Fruit fly (Drosophila melanogaster) whole organism, embryonic: Measurements from ENCODE around the gene CG5793.
A peak's percentile ranks its signal among the peaks of the same experiment; 100 is the strongest.

Experiments used
- CG11085 ChIP-seq: fragments of 200-800 bp; sonication (Bioruptor generic); IDR thresholded peaks from 2 replicates; pipeline ENCODE4 v1.3.6; 2022; ENCODE audit warnings: missing biosample characterization, missing genetic modification characterization
- CG11247 ChIP-seq: fragments of 200-800 bp; sonication (Bioruptor generic); IDR thresholded peaks from 2 replicates; pipeline ENCODE4 v1.3.6; 2022; ENCODE audit warnings: missing biosample characterization, missing genetic modification characterization
- CG11456 ChIP-seq: fragments of 200-800 bp; sonication (Bioruptor generic); IDR thresholded peaks from 3 replicates; pipeline ENCODE4 v1.3.6; 2022; ENCODE audit warnings: missing biosample characterization, missing genetic modification characterization
- CG12219 ChIP-seq: fragments of 200-800 bp; sonication (Bioruptor generic); optimal IDR thresholded peaks from 3 replicates; lab custom pipeline; 2018; ENCODE audit warnings: missing biosample characterization, mild to moderate bottlenecking, missing genetic modification characterization
- CG12769 ChIP-seq: fragments of 200-800 bp; sonication (Bioruptor generic); optimal IDR thresholded peaks from 2 replicates; lab custom pipeline; 2019; ENCODE audit warnings: missing biosample characterization, mild to moderate bottlenecking, missing genetic modification characterization, moderate library complexity
- CG17802 ChIP-seq: fragments of 200-800 bp; sonication (Bioruptor generic); optimal IDR thresholded peaks from 2 replicates; lab custom pipeline; 2018; ENCODE audit warnings: missing biosample characterization, mild to moderate bottlenecking, missing genetic modification characterization, moderate library complexity
- CG18764 ChIP-seq: fragments of 200-800 bp; sonication (Bioruptor generic); optimal IDR thresholded peaks from 3 replicates; lab custom pipeline; 2016; ENCODE audit warnings: missing biosample characterization, missing genetic modification characterization
- CG2129 ChIP-seq: fragments of 200-800 bp; sonication (Bioruptor generic); IDR thresholded peaks from 2 replicates; pipeline ENCODE4 v1.3.6; 2022; ENCODE audit warnings: missing biosample characterization, missing genetic modification characterization; ENCODE audit not compliant: partially characterized antibody
- CG31388 ChIP-seq: fragments of 200-800 bp; sonication (Bioruptor generic); optimal IDR thresholded peaks from 2 replicates; lab custom pipeline; 2016; ENCODE audit warnings: missing biosample characterization, missing genetic modification characterization
- CG32767 ChIP-seq: fragments of 200-800 bp; sonication (Bioruptor generic); IDR thresholded peaks from 2 replicates; pipeline ENCODE4 v1.3.6; 2022; ENCODE audit warnings: missing biosample characterization, missing genetic modification characterization
- CG34376 ChIP-seq: fragments of 200-800 bp; sonication (Bioruptor generic); optimal IDR thresholded peaks from 2 replicates; lab custom pipeline; 2018; ENCODE audit warnings: missing biosample characterization, mild to moderate bottlenecking, missing genetic modification characterization
- CG4282 ChIP-seq: fragments of 200-800 bp; sonication (Bioruptor generic); optimal IDR thresholded peaks from 2 replicates; lab custom pipeline; 2016; ENCODE audit warnings: missing biosample characterization, missing genetic modification characterization
- CG4360 ChIP-seq: fragments of 200-800 bp; sonication (Bioruptor generic); IDR thresholded peaks from 2 replicates; pipeline ENCODE4 v1.3.6; 2022; ENCODE audit warnings: missing biosample characterization, missing genetic modification characterization
- CG43689 ChIP-seq: fragments of 200-800 bp; sonication (Bioruptor generic); IDR thresholded peaks from 2 replicates; pipeline ENCODE4 v1.3.6; 2022; ENCODE audit warnings: missing biosample characterization, missing genetic modification characterization
- CG6272 ChIP-seq: fragments of 200-800 bp; sonication (Bioruptor generic); IDR thresholded peaks from 2 replicates; pipeline ENCODE4 v1.3.6; 2022; ENCODE audit warnings: missing biosample characterization, missing genetic modification characterization
- CG6765 ChIP-seq: fragments of 200-800 bp; sonication (Bioruptor generic); optimal IDR thresholded peaks from 3 replicates; lab custom pipeline; 2017; ENCODE audit warnings: missing biosample characterization, mild to moderate bottlenecking, missing genetic modification characterization
- CG8089 ChIP-seq: fragments of 200-800 bp; sonication (Bioruptor generic); optimal IDR thresholded peaks from 3 replicates; lab custom pipeline; 2016; ENCODE audit warnings: missing biosample characterization, missing genetic modification characterization
- CG9727 ChIP-seq: fragments of 200-800 bp; sonication (Bioruptor generic); optimal IDR thresholded peaks from 3 replicates; lab custom pipeline; 2017; ENCODE audit warnings: missing biosample characterization, mild to moderate bottlenecking, missing genetic modification characterization
- CG9932 ChIP-seq: fragments of 200-800 bp; sonication (Bioruptor generic); IDR thresholded peaks from 2 replicates; pipeline ENCODE4 v1.3.6; 2022; ENCODE audit warnings: missing biosample characterization, missing genetic modification characterization
- CTCF ChIP-seq: fragments of 200-800 bp; sonication (Bioruptor generic); optimal IDR thresholded peaks from 2 replicates; lab custom pipeline; 2017; ENCODE audit warnings: missing biosample characterization, mild to moderate bottlenecking, missing genetic modification characterization, moderate library complexity
- Camta ChIP-seq: fragments of 200-800 bp; sonication (Bioruptor generic); optimal IDR thresholded peaks from 2 replicates; lab custom pipeline; 2016; ENCODE audit warnings: missing biosample characterization, missing genetic modification characterization
- CrebB ChIP-seq: fragments of 200-800 bp; sonication (Bioruptor generic); optimal IDR thresholded peaks from 3 replicates; lab custom pipeline; 2018; ENCODE audit warnings: missing biosample characterization, mild to moderate bottlenecking, missing genetic modification characterization
- D ChIP-seq, 2 experiments: fragments of 200-800 bp in 1 of 2; fragments of >200 bp in 1 of 2; sonication (Bioruptor generic) in 1 of 2; optimal IDR thresholded peaks; 2 replicates in 1 of 2; 3 replicates in 1 of 2; lab custom pipeline; 2017; ENCODE audit warnings: mild to moderate bottlenecking in 1 of 2, missing biosample characterization in 1 of 2, missing genetic modification characterization in 1 of 2, missing genetic modification reagents in 1 of 2
- Doc3 ChIP-seq: fragments of 200-800 bp; sonication (Bioruptor generic); IDR thresholded peaks from 3 replicates; pipeline ENCODE4 v1.3.6; 2022; ENCODE audit warnings: missing biosample characterization, missing genetic modification characterization; ENCODE audit not compliant: partially characterized antibody
- Ets97D ChIP-seq: fragments of 200-800 bp; sonication (Bioruptor generic); optimal IDR thresholded peaks from 3 replicates; lab custom pipeline; 2016; ENCODE audit warnings: missing biosample characterization, missing genetic modification characterization
- GATAe ChIP-seq: fragments of 200-800 bp; sonication (Bioruptor generic); conservative IDR thresholded peaks from 2 replicates; pipeline ENCODE4 v1.3.6; 2022; ENCODE audit warnings: missing biosample characterization, missing genetic modification characterization
- HmgZ ChIP-seq: fragments of 200-800 bp; sonication (Bioruptor generic); optimal IDR thresholded peaks from 2 replicates; lab custom pipeline; 2018; ENCODE audit warnings: missing biosample characterization, mild to moderate bottlenecking, missing genetic modification characterization
- Hr3 ChIP-seq: fragments of 200-800 bp; sonication (Bioruptor generic); optimal IDR thresholded peaks from 3 replicates; lab custom pipeline; 2016; ENCODE audit warnings: missing biosample characterization, missing genetic modification characterization
- Hr39 ChIP-seq: fragments of >200 bp; optimal IDR thresholded peaks from 2 replicates; lab custom pipeline; 2017
- Lhr ChIP-seq: fragments of 200-800 bp; sonication (Bioruptor generic); optimal IDR thresholded peaks from 3 replicates; lab custom pipeline; 2017; ENCODE audit warnings: mild to moderate bottlenecking, missing biosample characterization, missing genetic modification reagents, missing genetic modification characterization
- Mad ChIP-seq: fragments of 200-800 bp; sonication (Bioruptor generic); optimal IDR thresholded peaks from 2 replicates; lab custom pipeline; 2016; ENCODE audit warnings: missing biosample characterization, missing genetic modification characterization
- NC2α ChIP-seq: fragments of 200-800 bp; sonication (Bioruptor generic); optimal IDR thresholded peaks from 2 replicates; lab custom pipeline; 2016; ENCODE audit warnings: missing biosample characterization, missing genetic modification characterization
- Ravus ChIP-seq: fragments of 200-800 bp; sonication (Bioruptor generic); IDR thresholded peaks from 2 replicates; pipeline ENCODE4 v1.3.6; 2022; ENCODE audit warnings: missing biosample characterization, missing genetic modification characterization
- Sry-β ChIP-seq: fragments of 200-800 bp; sonication (Bioruptor generic); optimal IDR thresholded peaks from 2 replicates; lab custom pipeline; 2018; ENCODE audit warnings: missing biosample characterization, mild to moderate bottlenecking, missing genetic modification characterization, moderate library complexity
- Taf1 ChIP-seq: fragments of 200-800 bp; sonication (Bioruptor generic); IDR thresholded peaks from 2 replicates; pipeline ENCODE4 v1.3.6; 2022; ENCODE audit warnings: missing biosample characterization, missing genetic modification characterization
- ac ChIP-seq: fragments of 200-800 bp; sonication (Bioruptor generic); optimal IDR thresholded peaks from 3 replicates; lab custom pipeline; 2017; ENCODE audit warnings: missing biosample characterization, mild to moderate bottlenecking, missing genetic modification characterization
- ash1 ChIP-seq: fragments of 200-800 bp; sonication (Bioruptor generic); optimal IDR thresholded peaks from 2 replicates; lab custom pipeline; 2018; ENCODE audit warnings: missing biosample characterization, mild to moderate bottlenecking, missing genetic modification characterization
- az2 ChIP-seq: fragments of 200-800 bp; sonication (Bioruptor generic); optimal IDR thresholded peaks from 3 replicates; lab custom pipeline; 2016; ENCODE audit warnings: missing biosample characterization, missing genetic modification characterization
- eyg ChIP-seq: fragments of 200-800 bp; sonication (Bioruptor generic); optimal IDR thresholded peaks from 3 replicates; lab custom pipeline; 2016; ENCODE audit warnings: missing biosample characterization, missing genetic modification characterization
- fd102C ChIP-seq: fragments of 200-800 bp; sonication (Bioruptor generic); optimal IDR thresholded peaks from 2 replicates; lab custom pipeline; 2018; ENCODE audit warnings: missing biosample characterization, mild to moderate bottlenecking, missing genetic modification characterization, moderate library complexity
- fru ChIP-seq: fragments of >200 bp; optimal IDR thresholded peaks from 2 replicates; lab custom pipeline; 2017
- gce ChIP-seq: fragments of 200-800 bp; sonication (Bioruptor generic); IDR thresholded peaks from 3 replicates; pipeline ENCODE4 v1.3.6; 2022; ENCODE audit warnings: missing biosample characterization, missing genetic modification characterization
- h ChIP-seq: fragments of >200 bp; optimal IDR thresholded peaks from 2 replicates; lab custom pipeline; 2017
- kni ChIP-seq: fragments of 200-800 bp; sonication (Bioruptor generic); optimal IDR thresholded peaks from 3 replicates; lab custom pipeline; 2017; ENCODE audit warnings: mild to moderate bottlenecking, missing biosample characterization, missing genetic modification reagents, missing genetic modification characterization
- onecut ChIP-seq: fragments of 200-800 bp; sonication (Bioruptor generic); IDR thresholded peaks from 2 replicates; pipeline ENCODE4 v1.3.6; 2022; ENCODE audit warnings: missing biosample characterization, missing genetic modification characterization
- repo ChIP-seq: fragments of 200-800 bp; sonication (Bioruptor generic); optimal IDR thresholded peaks from 2 replicates; lab custom pipeline; 2016; ENCODE audit warnings: missing biosample characterization, missing genetic modification characterization
- stc ChIP-seq: fragments of 200-800 bp; sonication (Bioruptor generic); IDR thresholded peaks from 2 replicates; pipeline ENCODE4 v1.3.6; 2022; ENCODE audit warnings: missing biosample characterization, missing genetic modification characterization
- tgo ChIP-seq: fragments of 200-800 bp; sonication (Bioruptor generic); IDR thresholded peaks from 3 replicates; pipeline ENCODE4 v1.3.6; 2022; ENCODE audit warnings: missing biosample characterization, missing genetic modification characterization
- ttk ChIP-seq: fragments of 200-800 bp; sonication (Bioruptor generic); IDR thresholded peaks from 2 replicates; pipeline ENCODE4 v2.1.2; 2022; ENCODE audit warnings: missing biosample characterization, missing genetic modification characterization
- usp ChIP-seq: fragments of >200 bp; optimal IDR thresholded peaks from 2 replicates; lab custom pipeline; 2017; ENCODE audit warnings: missing biosample characterization, missing genetic modification characterization
- vfl ChIP-seq: fragments of 200-800 bp; sonication (Bioruptor generic); optimal IDR thresholded peaks from 2 replicates; lab custom pipeline; 2016; ENCODE audit warnings: missing biosample characterization, missing genetic modification characterization
- yki ChIP-seq: fragments of >200 bp; optimal IDR thresholded peaks from 3 replicates; lab custom pipeline; 2018

The CG5793 gene

DNA sequence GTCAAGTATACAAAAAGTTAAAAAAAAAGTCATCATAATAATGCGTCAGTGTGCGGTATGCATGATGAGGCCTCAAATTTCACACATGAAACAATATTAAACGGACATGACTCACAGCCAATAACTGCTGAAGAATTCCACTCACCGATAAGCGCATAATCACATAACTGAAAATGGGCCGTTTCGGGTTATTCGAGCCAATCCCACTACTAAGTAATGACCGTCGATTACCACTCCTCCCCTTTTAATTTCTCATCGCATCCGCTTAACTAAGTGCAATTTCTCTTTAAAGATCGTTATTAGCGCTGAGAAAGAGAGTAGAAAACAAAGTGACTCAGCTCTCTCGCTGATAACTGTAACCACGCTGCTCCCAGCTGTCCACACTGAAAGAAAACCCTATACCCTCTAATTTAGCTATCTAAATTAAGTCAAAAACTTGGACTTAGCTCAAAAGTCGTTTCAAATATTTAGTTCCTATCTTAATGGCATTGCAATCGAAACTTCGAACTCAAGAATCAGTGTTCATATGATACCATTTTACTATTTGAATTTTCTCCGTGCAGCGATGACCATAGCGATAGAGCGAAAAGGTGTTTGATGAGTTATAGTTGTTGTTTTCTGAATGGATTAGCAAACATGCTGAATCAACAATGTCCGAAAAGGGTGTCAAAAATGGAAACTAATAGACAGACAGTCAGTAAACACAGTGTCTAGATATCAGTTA, 14.5 kb upstream of the CG5793 start (continued):
- TF ChIP-seq CG6765 (GFP tag; lab: Kevin White, UChicago) (peak; percentile 42), D (optimal IDR thresholded peaks at IDR 0.05; lab: Kevin White, UChicago) (no peak), D (GFP tag; optimal IDR thresholded peaks at IDR 0.05; lab: Kevin White, UChicago) (peak; percentile 60), Taf1 (GFP tag; lab: Robert Waterston, UW) (peak; percentile 52), CG11247 (GFP tag; lab: Robert Waterston, UW) (peak; percentile 81), Lhr (peak; percentile 67), CG9932 (peak; percentile 80), CG11085 (GFP tag; lab: Robert Waterston, UW) (peak; percentile 57; the same call in 1 of the 2 replicates), Ravus (peak; percentile 73), az2 (GFP tag; lab: Kevin White, UChicago) (peak; percentile 82), eyg (GFP tag; lab: Kevin White, UChicago) (peak; percentile 86), CG17802 (tag; lab: Kevin White, UChicago) (peak; percentile 75), Doc3 (GFP tag; lab: Robert Waterston, UW) (no peak), kni (GFP tag; lab: Kevin White, UChicago) (peak; percentile 67), CG11456 (GFP tag; lab: Robert Waterston, UW) (peak; percentile 89), stc (peak; percentile 91), fd102C (GFP tag; lab: Kevin White, UChicago) (peak; percentile 78), onecut (GFP tag; lab: Robert Waterston, UW) (peak; percentile 74), repo (GFP tag; lab: Kevin White, UChicago) (peak; percentile 87), Mad (GFP tag; lab: Kevin White, UChicago) (peak; percentile 82), usp (GFP tag; lab: Kevin White, UChicago) (no peak), Hr39 (lab: Kevin White, UChicago) (no peak), CG8089 (GFP tag; lab: Kevin White, UChicago) (peak; percentile 85), ash1 (GFP tag; lab: Kevin White, UChicago) (peak; percentile 41), CTCF (peak; percentile 28), CG4282 (GFP tag; lab: Kevin White, UChicago) (peak; percentile 83), CG32767 (GFP tag; lab: Robert Waterston, UW) (peak; percentile 71; the same call in 1 of the 2 replicates), fru (lab: Kevin White, UChicago) (no peak), CG6272 (GFP tag; lab: Robert Waterston, UW) (peak; percentile 61), gce (peak; percentile 89), ac (GFP tag; lab: Kevin White, UChicago) (peak; percentile 75), CG31388 (GFP tag; lab: Kevin White, UChicago) (peak; percentile 22), ttk (GFP tag; lab: Robert Waterston, UW) (peak; percentile 75), Camta (GFP tag; lab: Kevin White, UChicago) (peak; percentile 83), Sry-β (GFP tag; lab: Kevin White, UChicago) (peak; percentile 50), CG18764 (GFP tag; lab: Kevin White, UChicago) (peak; percentile 73), CG34376 (GFP tag; lab: Kevin White, UChicago) (no peak), CG12769 (peak; percentile 94), Ets97D (GFP tag; lab: Kevin White, UChicago) (peak; percentile 68), CG2129 (GFP tag; lab: Robert Waterston, UW) (no peak), vfl (GFP tag; lab: Kevin White, UChicago) (peak; percentile 78), HmgZ (tag; lab: Kevin White, UChicago) (peak; percentile 91), CG9727 (GFP tag; lab: Kevin White, UChicago) (peak; percentile 81), CG4360 (peak; percentile 51), h (lab: Kevin White, UChicago) (no peak), Hr3 (GFP tag; lab: Kevin White, UChicago) (peak; percentile 80), CrebB (peak; percentile 86), CG43689 (peak; percentile 65), tgo (GFP tag; lab: Robert Waterston, UW) (peak; percentile 85; the same call in 2 of the 3 replicates), CG12219 (GFP tag; lab: Kevin White, UChicago) (peak; percentile 90), GATAe (GFP tag; lab: Robert Waterston, UW) (peak; percentile 75), NC2α (peak; percentile 73), yki (no peak)
